ENCODE assay signal across 3 worm cellular contexts in genomic region chrIV:5762770-5763169, ce11.
TF ChIP-seq lines count a peak whose summit lies in the region.

No protein-coding gene starts in this region.

TF ChIP-seq in whole organism, L1 larva, 84 proteins besides CTCF, POLR2A, EP300 and RAD21 (continued from another document):
- TF ChIP-seq tbx-2 (tag; optimal IDR thresholded peaks at IDR 0.05; lab: Kevin White, UChicago) (no peak), unc-98 (GFP tag; IDR thresholded peaks at IDR 0.05; lab: Robert Waterston, UW) (no peak)

TF ChIP-seq in whole organism, L3 larva, 47 proteins besides CTCF, POLR2A, EP300 and RAD21 (continued from another document):
- TF ChIP-seq mdl-1 (tag; optimal IDR thresholded peaks at IDR 0.05; lab: Kevin White, UChicago) (no peak), ztf-11 (tag; optimal IDR thresholded peaks at IDR 0.05; lab: Kevin White, UChicago) (no peak)

TF ChIP-seq in whole organism, L4 larva, 104 proteins besides CTCF, POLR2A, EP300 and RAD21 (continued from another document):
- no peak for TF ChIP-seq ZK337.2 (GFP tag; IDR thresholded peaks at IDR 0.05; lab: Robert Waterston, UW)
- no peak for TF ChIP-seq F26F4.8 (GFP tag; conservative IDR thresholded peaks at IDR 0.05; lab: Robert Waterston, UW)
- TF ChIP-seq madf-5 (GFP tag; IDR thresholded peaks at IDR 0.05; lab: Robert Waterston, UW), result no peak
- peak; percentile 57 for TF ChIP-seq hlh-11 (tag; optimal IDR thresholded peaks at IDR 0.05; lab: Kevin White, UChicago)
- TF ChIP-seq nhr-41 (GFP tag; IDR thresholded peaks at IDR 0.05; lab: Robert Waterston, UW), result no peak
- no peak for TF ChIP-seq ama-1 (optimal IDR thresholded peaks at IDR 0.05; lab: Kevin White, UChicago)
- peak; percentile 85 for TF ChIP-seq dmd-6 (GFP tag; IDR thresholded peaks at IDR 0.05; lab: Robert Waterston, UW)
- TF ChIP-seq unc-39 (tag; optimal IDR thresholded peaks at IDR 0.05; lab: Kevin White, UChicago), result no peak
- no peak for TF ChIP-seq tra-1 (GFP tag; IDR thresholded peaks at IDR 0.05; lab: Robert Waterston, UW)
- no peak for TF ChIP-seq F44E2.7 (GFP tag; IDR thresholded peaks at IDR 0.05; lab: Robert Waterston, UW)
- no peak for TF ChIP-seq lin-13 (GFP tag; optimal IDR thresholded peaks at IDR 0.05; lab: Kevin White, UChicago)
- no peak for TF ChIP-seq vab-7 (GFP tag; IDR thresholded peaks at IDR 0.05; lab: Robert Waterston, UW)
- no peak for TF ChIP-seq zag-1 (tag; optimal IDR thresholded peaks at IDR 0.05; lab: Kevin White, UChicago)
- TF ChIP-seq madf-9 (GFP tag; conservative IDR thresholded peaks at IDR 0.05; lab: Robert Waterston, UW), result no peak
- TF ChIP-seq aly-2 (tag; optimal IDR thresholded peaks at IDR 0.05; lab: Kevin White, UChicago), result no peak
- no peak for TF ChIP-seq dmd-9 (GFP tag; IDR thresholded peaks at IDR 0.05; lab: Robert Waterston, UW)
- no peak for TF ChIP-seq zip-2 (tag; optimal IDR thresholded peaks at IDR 0.05; lab: Kevin White, UChicago)
- no peak for TF ChIP-seq F37D6.2 (tag; optimal IDR thresholded peaks at IDR 0.05; lab: Kevin White, UChicago)
- no peak for TF ChIP-seq mep-1 (tag; optimal IDR thresholded peaks at IDR 0.05; lab: Kevin White, UChicago)
- no peak for TF ChIP-seq ces-1 (GFP tag; optimal IDR thresholded peaks at IDR 0.05; lab: Kevin White, UChicago)
- TF ChIP-seq lim-7 (GFP tag; IDR thresholded peaks at IDR 0.05; lab: Robert Waterston, UW), result no peak
- no peak for TF ChIP-seq ZK546.5 (tag; optimal IDR thresholded peaks at IDR 0.05; lab: Kevin White, UChicago)
- TF ChIP-seq F10B5.3 (tag; optimal IDR thresholded peaks at IDR 0.05; lab: Kevin White, UChicago), result no peak
- TF ChIP-seq sdz-12 (GFP tag; optimal IDR thresholded peaks at IDR 0.05; lab: Kevin White, UChicago), result no peak
- no peak for TF ChIP-seq ztf-7 (tag; optimal IDR thresholded peaks at IDR 0.05; lab: Kevin White, UChicago)
- no peak for TF ChIP-seq ceh-82 (tag; optimal IDR thresholded peaks at IDR 0.05; lab: Kevin White, UChicago)
- no peak for TF ChIP-seq ztf-11 (tag; optimal IDR thresholded peaks at IDR 0.05; lab: Kevin White, UChicago)
- TF ChIP-seq spr-3 (GFP tag; optimal IDR thresholded peaks at IDR 0.05; lab: Kevin White, UChicago), result no peak
- no peak for TF ChIP-seq lir-3 (tag; optimal IDR thresholded peaks at IDR 0.05; lab: Kevin White, UChicago)
- no peak for TF ChIP-seq ceh-62 (tag; optimal IDR thresholded peaks at IDR 0.05; lab: Kevin White, UChicago)
- no peak for TF ChIP-seq dmd-8 (GFP tag; IDR thresholded peaks at IDR 0.05; lab: Robert Waterston, UW)
- TF ChIP-seq zip-11 (GFP tag; IDR thresholded peaks at IDR 0.05; lab: Robert Waterston, UW), result no peak
- TF ChIP-seq aha-1 (tag; lab: Kevin White, UChicago), result no peak
- no peak for TF ChIP-seq snpc-1.2 (GFP tag; IDR thresholded peaks at IDR 0.05; lab: Robert Waterston, UW)
- no peak for TF ChIP-seq lin-29 (GFP tag; IDR thresholded peaks at IDR 0.05; lab: Robert Waterston, UW)
- no peak for TF ChIP-seq gei-8 (GFP tag; optimal IDR thresholded peaks at IDR 0.05; lab: Kevin White, UChicago)
- no peak for TF ChIP-seq nhr-25 (tag; optimal IDR thresholded peaks at IDR 0.05; lab: Kevin White, UChicago; ENCODE audit: borderline replicate concordance, insufficient read depth)
- no peak for TF ChIP-seq nhr-237 (tag; optimal IDR thresholded peaks at IDR 0.05; lab: Kevin White, UChicago)
- peak; percentile 24 for TF ChIP-seq nhr-48 (tag; optimal IDR thresholded peaks at IDR 0.05; lab: Kevin White, UChicago)
- TF ChIP-seq ceh-28 (tag; optimal IDR thresholded peaks at IDR 0.05; lab: Kevin White, UChicago), result no peak
- TF ChIP-seq nhr-77 (tag; optimal IDR thresholded peaks at IDR 0.05; lab: Kevin White, UChicago), result peak; percentile 58
- no peak for TF ChIP-seq Y48G9A.11 (GFP tag; IDR thresholded peaks at IDR 0.05; lab: Robert Waterston, UW)
- TF ChIP-seq saeg-2 (GFP tag; IDR thresholded peaks at IDR 0.05; lab: Robert Waterston, UW), result no peak
- TF ChIP-seq skn-1 (tag; optimal IDR thresholded peaks at IDR 0.05; lab: Kevin White, UChicago), result no peak
- TF ChIP-seq set-16 (GFP tag; IDR thresholded peaks at IDR 0.05; lab: Robert Waterston, UW), result no peak
- no peak for TF ChIP-seq ceh-44 (GFP tag; IDR thresholded peaks at IDR 0.05; lab: Robert Waterston, UW)
- peak; percentile 91 for TF ChIP-seq nhr-28 (tag; optimal IDR thresholded peaks at IDR 0.05; lab: Kevin White, UChicago)
- TF ChIP-seq lin-15B (tag; optimal IDR thresholded peaks at IDR 0.05; lab: Kevin White, UChicago), result no peak
- TF ChIP-seq Y75B8A.6 (GFP tag; IDR thresholded peaks at IDR 0.05; lab: Robert Waterston, UW), result no peak
- no peak for TF ChIP-seq snpc-4 (tag; optimal IDR thresholded peaks at IDR 0.05; lab: Kevin White, UChicago)
- no peak for TF ChIP-seq R02D3.7 (tag; optimal IDR thresholded peaks at IDR 0.05; lab: Kevin White, UChicago)
- TF ChIP-seq fos-1 (tag; optimal IDR thresholded peaks at IDR 0.05; lab: Kevin White, UChicago), result no peak
- TF ChIP-seq ceh-20 (GFP tag; IDR thresholded peaks at IDR 0.05; lab: Robert Waterston, UW), result no peak
- TF ChIP-seq dpl-1 (GFP tag; optimal IDR thresholded peaks at IDR 0.05; lab: Kevin White, UChicago), result peak; percentile 2
- 0 out of 2 replicates have a peak, but pooled peaks have one; percentile 52 for TF ChIP-seq lin-1 (GFP tag; IDR thresholded peaks at IDR 0.05; lab: Robert Waterston, UW)
- no peak for TF ChIP-seq daf-19 (GFP tag; conservative IDR thresholded peaks at IDR 0.05; lab: Robert Waterston, UW)
- no peak for TF ChIP-seq egl-27 (tag; optimal IDR thresholded peaks at IDR 0.05; lab: Kevin White, UChicago)
- TF ChIP-seq duxl-1 (tag; optimal IDR thresholded peaks at IDR 0.05; lab: Kevin White, UChicago; ENCODE audit: poor library complexity), result no peak
- no peak for TF ChIP-seq php-3 (GFP tag; IDR thresholded peaks at IDR 0.05; lab: Robert Waterston, UW)
- peak; percentile 72 for TF ChIP-seq dve-1 (tag; optimal IDR thresholded peaks at IDR 0.05; lab: Kevin White, UChicago; ENCODE audit: insufficient read depth)
- TF ChIP-seq T26A8.4 (GFP tag; IDR thresholded peaks at IDR 0.05; lab: Robert Waterston, UW), result no peak
- TF ChIP-seq nhr-76 (tag; optimal IDR thresholded peaks at IDR 0.05; lab: Kevin White, UChicago), result no peak
- TF ChIP-seq pqm-1 (tag; optimal IDR thresholded peaks at IDR 0.05; lab: Kevin White, UChicago), result peak; percentile 4
- no peak for TF ChIP-seq daf-16 (GFP tag; optimal IDR thresholded peaks at IDR 0.05; lab: Kevin White, UChicago)
- peak; percentile 67 for TF ChIP-seq daf-16 (tag; optimal IDR thresholded peaks at IDR 0.05; lab: Kevin White, UChicago)
- no peak for TF ChIP-seq nhr-11 (tag; optimal IDR thresholded peaks at IDR 0.05; lab: Kevin White, UChicago)
- TF ChIP-seq D1046.2 (GFP tag; IDR thresholded peaks at IDR 0.05; lab: Robert Waterston, UW), result no peak
- no peak for TF ChIP-seq rbr-2 (tag; optimal IDR thresholded peaks at IDR 0.05; lab: Kevin White, UChicago)
- TF ChIP-seq T20F7.1 (GFP tag; optimal IDR thresholded peaks at IDR 0.05; lab: Kevin White, UChicago), result no peak
- no peak for TF ChIP-seq fkh-10 (GFP tag; optimal IDR thresholded peaks at IDR 0.05; lab: Kevin White, UChicago)
- no peak for TF ChIP-seq unc-130 (GFP tag; optimal IDR thresholded peaks at IDR 0.05; lab: Kevin White, UChicago)
- no peak for TF ChIP-seq hif-1 (tag; optimal IDR thresholded peaks at IDR 0.05; lab: Kevin White, UChicago)
- no peak for TF ChIP-seq Y105C5A.15 (GFP tag; IDR thresholded peaks at IDR 0.05; lab: Robert Waterston, UW)
- TF ChIP-seq egl-43 (GFP tag; IDR thresholded peaks at IDR 0.05; lab: Robert Waterston, UW), result no peak
- no peak for TF ChIP-seq daf-8 (GFP tag; IDR thresholded peaks at IDR 0.05; lab: Robert Waterston, UW)
- no peak for TF ChIP-seq lin-38 (GFP tag; IDR thresholded peaks at IDR 0.05; lab: Robert Waterston, UW)
- TF ChIP-seq ceh-32 (tag; optimal IDR thresholded peaks at IDR 0.05; lab: Kevin White, UChicago; ENCODE audit: poor library complexity), result no peak
- TF ChIP-seq attf-4 (tag; optimal IDR thresholded peaks at IDR 0.05; lab: Kevin White, UChicago), result no peak
- TF ChIP-seq nhr-102 (tag; optimal IDR thresholded peaks at IDR 0.05; lab: Kevin White, UChicago), result peak; percentile 24
- TF ChIP-seq mdl-1 (tag; optimal IDR thresholded peaks at IDR 0.05; lab: Kevin White, UChicago), result peak; percentile 9 to 49
- TF ChIP-seq ctbp-1 (GFP tag; IDR thresholded peaks at IDR 0.05; lab: Robert Waterston, UW), result no peak
- TF ChIP-seq unc-62 (GFP tag; optimal IDR thresholded peaks at IDR 0.05 in 1 of 2; lab: Kevin White, UChicago), result peak in 1 of 2 experiments; percentile 34
- TF ChIP-seq unc-62 (tag; optimal IDR thresholded peaks at IDR 0.05; lab: Kevin White, UChicago), result no peak
- TF ChIP-seq jun-1 (tag; optimal IDR thresholded peaks at IDR 0.05; lab: Kevin White, UChicago), result no peak
- no peak for TF ChIP-seq zfp-2 (tag; optimal IDR thresholded peaks at IDR 0.05; lab: Kevin White, UChicago)
